Worm (Caenorhabditis elegans) whole organism, young adult: Measurements from ENCODE around the gene F09E5.12.

Experiments used
- K11D2.4 ChIP-seq: fragments of 200-800 bp; sonication (Bioruptor generic); IDR thresholded peaks from 2 replicates; pipeline ENCODE4 v1.3.6; 2022; ENCODE audit warnings: missing genetic modification reagents, missing genetic modification characterization, missing compliant biosample characterization
- ZK185.1 ChIP-seq: sonication (generic microtip); optimal IDR thresholded peaks from 2 replicates; lab custom pipeline; 2016; ENCODE audit warnings: mild to moderate bottlenecking, missing genetic modification characterization, missing compliant biosample characterization; ENCODE audit not compliant: poor library complexity, severe bottlenecking
- die-1 ChIP-seq: sonication (generic microtip); optimal IDR thresholded peaks from 2 replicates; lab custom pipeline; 2016; ENCODE audit warnings: missing genotype, mild to moderate bottlenecking, missing genetic modification characterization, missing compliant biosample characterization
- dpl-1 ChIP-seq: fragments of 150-350 bp; optimal IDR thresholded peaks from 2 replicates; lab custom pipeline; 2014; ENCODE audit warnings: missing biosample characterization, missing genetic modification reagents, missing genetic modification characterization
- gei-17 ChIP-seq: fragments of 200-800 bp; sonication (Bioruptor generic); optimal IDR thresholded peaks from 2 replicates; lab custom pipeline; 2018; ENCODE audit warnings: mild to moderate bottlenecking, missing genetic modification characterization, missing compliant biosample characterization
- hmg-1.2 ChIP-seq: fragments of 200-800 bp; sonication (Bioruptor generic); IDR thresholded peaks from 2 replicates; pipeline ENCODE4 v1.3.6; 2022; ENCODE audit warnings: missing genetic modification reagents, missing genetic modification characterization, missing compliant biosample characterization
- nhr-120 ChIP-seq: fragments of 200-800 bp; sonication (Bioruptor generic); IDR thresholded peaks from 2 replicates; pipeline ENCODE4 v1.3.6; 2022; ENCODE audit warnings: missing genetic modification characterization, missing compliant biosample characterization
- rcor-1 ChIP-seq: fragments of 200-800 bp; sonication (Bioruptor generic); IDR thresholded peaks from 2 replicates; pipeline ENCODE4 v1.3.6; 2022; ENCODE audit warnings: missing genetic modification reagents, missing genetic modification characterization, missing compliant biosample characterization
- snpc-4 ChIP-seq, 5 experiments: fragments of 150-350 bp in 1 of 5; sonication (generic microtip) in 4 of 5; optimal IDR thresholded peaks; 2 replicates each; lab custom pipeline; 2014 to 2018; ENCODE audit warnings: missing genetic modification characterization in 5 of 5, missing biosample characterization in 3 of 5, antibody characterized with exemption in 2 of 5, mild to moderate bottlenecking in 2 of 5, missing compliant biosample characterization in 2 of 5, missing genotype in 2 of 5, moderate library complexity in 2 of 5, missing genetic modification reagents in 1 of 5
- sptf-2 ChIP-seq: fragments of 200-800 bp; sonication (Bioruptor generic); optimal IDR thresholded peaks from 2 replicates; lab custom pipeline; 2018; ENCODE audit warnings: mild to moderate bottlenecking, missing genetic modification characterization, missing compliant biosample characterization
- unc-62 ChIP-seq: fragments of 150-350 bp; optimal IDR thresholded peaks from 2 replicates; lab custom pipeline; 2014; ENCODE audit warnings: missing biosample characterization, missing genetic modification reagents, missing genetic modification characterization

- TF ChIP-seq gei-17 (GFP tag; lab: Kevin White, UChicago), result no peak
- TF ChIP-seq snpc-4 (GFP tag; optimal IDR thresholded peaks at IDR 0.05; lab: Kevin White, UChicago), result no peak
- no peak for TF ChIP-seq snpc-4 (tag; optimal IDR thresholded peaks at IDR 0.05; lab: Kevin White, UChicago)
- TF ChIP-seq K11D2.4 (GFP tag; lab: Robert Waterston, UW), result no peak
- TF ChIP-seq nhr-120 (GFP tag; lab: Robert Waterston, UW), result no peak
- no peak for TF ChIP-seq ZK185.1 (tag; lab: Kevin White, UChicago)
- no peak for TF ChIP-seq sptf-2
- TF ChIP-seq hmg-1.2 (GFP tag; lab: Robert Waterston, UW), result no peak
- TF ChIP-seq unc-62 (GFP tag; lab: Kevin White, UChicago), result no peak
- no peak for TF ChIP-seq dpl-1 (GFP tag; lab: Kevin White, UChicago)
- TF ChIP-seq die-1 (tag; lab: Kevin White, UChicago), result no peak
- no peak for TF ChIP-seq rcor-1
Observed at ce11 chrII:5388786-5389421, 18.4 kb upstream of the F09E5.12 start, which contains the start of gene rsp-4.
